Fruit fly (Drosophila melanogaster): ENCODE measurements around the gene Spindly.
A peak's percentile ranks its signal among the peaks of the same experiment; 100 is the strongest.

Gene Spindly

DNA sequence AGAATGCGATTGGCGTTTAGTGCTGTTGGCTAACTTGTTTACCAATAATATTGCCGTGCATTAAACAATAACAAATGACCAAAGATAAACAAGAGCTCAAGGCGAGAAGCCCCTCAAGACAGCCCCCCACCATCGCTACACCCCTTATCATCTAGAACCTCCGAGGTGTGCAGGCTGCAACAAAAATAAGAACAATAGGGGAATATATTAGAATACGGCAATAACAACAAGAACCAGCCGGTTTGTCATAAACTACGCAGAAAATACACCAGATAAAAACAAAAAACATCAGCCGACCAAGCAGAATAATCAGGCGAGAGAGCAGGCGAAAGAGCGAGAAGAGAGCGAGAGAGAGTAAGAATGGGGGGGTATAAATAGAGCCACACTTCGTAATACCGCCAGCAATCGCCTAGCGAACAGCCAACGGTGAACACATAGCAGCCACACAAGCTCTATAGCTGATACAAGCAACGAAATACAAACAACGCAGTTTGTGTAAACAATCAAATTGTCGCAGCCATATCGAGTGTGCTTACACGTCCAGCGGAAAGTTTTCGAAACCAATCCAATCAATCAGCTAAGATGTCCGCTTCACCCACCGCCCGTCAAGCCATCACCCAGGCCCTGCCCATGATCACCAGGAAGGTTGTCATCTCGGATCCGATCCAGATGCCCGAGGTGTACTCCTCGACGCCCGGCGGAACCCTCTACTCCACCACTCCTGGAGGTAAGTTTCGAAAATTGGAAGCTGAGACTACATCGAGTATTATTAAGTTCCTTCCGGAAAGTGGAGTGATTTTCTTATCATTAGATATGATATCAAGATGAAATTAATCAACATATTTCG is 51.9 kb downstream of the Spindly start, which contains the start of gene Thor (continued):
- TF ChIP-seq chn (GFP tag; optimal IDR thresholded peaks at IDR 0.05) = peak; percentile 64
- peak; percentile 65; the same call in 1 of the 2 replicates for TF ChIP-seq danr (GFP tag; IDR thresholded peaks at IDR 0.05)
- peak; percentile 71 for TF ChIP-seq Opbp (GFP tag; IDR thresholded peaks at IDR 0.05; ENCODE audit: partially characterized antibody)
- peak; percentile 75 for TF ChIP-seq pb (GFP tag; optimal IDR thresholded peaks at IDR 0.05)
- TF ChIP-seq lola (GFP tag; optimal IDR thresholded peaks at IDR 0.05) = no peak
- TF ChIP-seq row (GFP tag; IDR thresholded peaks at IDR 0.05) = peak; percentile 56
- peak; percentile 87 for TF ChIP-seq Side (GFP tag; optimal IDR thresholded peaks at IDR 0.05)
- TF ChIP-seq CG10366 (GFP tag; IDR thresholded peaks at IDR 0.05) = no peak
- no peak for TF ChIP-seq CG7271 (tag; optimal IDR thresholded peaks at IDR 0.05)
- peak; percentile 43 for TF ChIP-seq Mad (GFP tag; optimal IDR thresholded peaks at IDR 0.05)
- TF ChIP-seq CG4404 (GFP tag; IDR thresholded peaks at IDR 0.05) = no peak
- TF ChIP-seq ems (GFP tag; optimal IDR thresholded peaks at IDR 0.05) = peak; percentile 27
- peak; percentile 60 for TF ChIP-seq CG4854 (GFP tag; optimal IDR thresholded peaks at IDR 0.05)
- no peak for TF ChIP-seq CG14860 (GFP tag; IDR thresholded peaks at IDR 0.05; ENCODE audit: partially characterized antibody)
- peak; percentile 97 for TF ChIP-seq Jarid2 (GFP tag; optimal IDR thresholded peaks at IDR 0.05)
- peak; percentile 75 for TF ChIP-seq CG17328 (GFP tag; IDR thresholded peaks at IDR 0.05)
- peak; percentile 42 for TF ChIP-seq ewg (GFP tag; optimal IDR thresholded peaks at IDR 0.05)
- TF ChIP-seq ro (GFP tag; IDR thresholded peaks at IDR 0.05) = no peak
- TF ChIP-seq CG13424 (tag; optimal IDR thresholded peaks at IDR 0.05) = peak; percentile 25
- 0 out of 2 replicates have a peak, but pooled peaks have one; percentile 46 for TF ChIP-seq Taf1 (GFP tag; IDR thresholded peaks at IDR 0.05)
- peak; percentile 14; the same call in 1 of the 2 replicates for TF ChIP-seq CG10959 (GFP tag; IDR thresholded peaks at IDR 0.05)
- peak; percentile 7 for TF ChIP-seq CG1602 (GFP tag; optimal IDR thresholded peaks at IDR 0.05)
- TF ChIP-seq CG6791 (GFP tag; IDR thresholded peaks at IDR 0.05; ENCODE audit: partially characterized antibody) = peak; percentile 70; the same call in 2 of the 3 replicates
- TF ChIP-seq CoRest (tag; optimal IDR thresholded peaks at IDR 0.05) = no peak
- TF ChIP-seq Ssrp (tag; optimal IDR thresholded peaks at IDR 0.05) = no peak
- peak; percentile 80 for TF ChIP-seq CG11398 (GFP tag; optimal IDR thresholded peaks at IDR 0.05)
- no peak for TF ChIP-seq CG30431 (GFP tag; optimal IDR thresholded peaks at IDR 0.05)
- no peak for TF ChIP-seq CG8765 (GFP tag; IDR thresholded peaks at IDR 0.05)
- peak; percentile 75; the same call in 2 of the 3 replicates for TF ChIP-seq ken (GFP tag; IDR thresholded peaks at IDR 0.05)
- TF ChIP-seq salm (tag; optimal IDR thresholded peaks at IDR 0.05) = peak; percentile 20
- peak; percentile 72 for TF ChIP-seq NC2β (GFP tag; optimal IDR thresholded peaks at IDR 0.05)
- TF ChIP-seq Fer2 (tag; optimal IDR thresholded peaks at IDR 0.05) = no peak
- TF ChIP-seq Adf1 (GFP tag; IDR thresholded peaks at IDR 0.05) = peak; percentile 55; the same call in 1 of the 2 replicates
- peak; percentile 95 for TF ChIP-seq chm (GFP tag; IDR thresholded peaks at IDR 0.05)
- peak; percentile 24 for TF ChIP-seq CG12155 (GFP tag; optimal IDR thresholded peaks at IDR 0.05)
- peak; percentile 93 for TF ChIP-seq ci (GFP tag; IDR thresholded peaks at IDR 0.05)
- TF ChIP-seq CG7372 (GFP tag; IDR thresholded peaks at IDR 0.05) = peak; percentile 13; the same call in 1 of the 2 replicates
- peak; percentile 81 for TF ChIP-seq aop (GFP tag; IDR thresholded peaks at IDR 0.05)
- no peak for TF ChIP-seq prd (optimal IDR thresholded peaks at IDR 0.05)
- TF ChIP-seq prd (GFP tag; IDR thresholded peaks at IDR 0.05) = peak; percentile 34; the same call in 2 of the 3 replicates
- TF ChIP-seq ranshi (GFP tag; IDR thresholded peaks at IDR 0.05) = peak; percentile 71; the same call in 1 of the 2 replicates
- no peak for TF ChIP-seq CG12942 (GFP tag; optimal IDR thresholded peaks at IDR 0.05)
- peak; percentile 51 for TF ChIP-seq tin (GFP tag; optimal IDR thresholded peaks at IDR 0.05)
- TF ChIP-seq cg (GFP tag; optimal IDR thresholded peaks at IDR 0.05) = peak; percentile 19
- peak; percentile 56; the same call in 2 of the 3 replicates for TF ChIP-seq dysf (GFP tag; IDR thresholded peaks at IDR 0.05)
- peak; percentile 66 for TF ChIP-seq CG6254 (GFP tag; optimal IDR thresholded peaks at IDR 0.05)
- peak; percentile 86 for TF ChIP-seq MTF-1 (GFP tag; optimal IDR thresholded peaks at IDR 0.05; ENCODE audit: borderline replicate concordance)
- peak; percentile 45 to 46 for TF ChIP-seq bsh (GFP tag; optimal IDR thresholded peaks at IDR 0.05)

Measured in whole organism, embryonic.